Worm (Caenorhabditis elegans): ENCODE results near the gene slc-46A.
"Not testable (repeated sequence)": the region's sequence is repeated elsewhere in the genome, so short reads cannot be mapped to it uniquely, and the experiment has no call there.

slc-46A gene

DNA sequence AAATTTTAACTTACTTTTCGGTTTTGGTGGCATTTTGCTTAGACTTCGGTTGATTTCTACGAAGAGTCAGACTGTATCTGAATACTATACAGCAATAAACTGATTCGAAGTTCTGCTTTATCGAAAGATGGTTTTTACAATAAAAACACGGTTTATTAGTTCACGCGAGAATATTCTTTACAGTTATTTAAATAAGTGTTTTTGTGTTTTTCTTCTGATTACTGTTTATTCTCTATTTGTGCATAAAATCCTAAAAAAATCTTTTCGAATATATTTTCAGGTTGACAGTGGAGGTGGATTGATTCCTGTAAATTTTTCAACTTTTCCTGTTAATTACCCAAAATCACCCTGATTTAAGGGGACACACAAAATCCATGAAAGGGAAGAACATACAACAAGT is 13.0 kb upstream of the slc-46A start, which contains the start of gene ZK354.8:
ZK354.8 (minus strand) TSS at position 101 of the 400 bp plus-strand sequence.
- TF ChIP-seq nhr-20 (tag; optimal IDR thresholded peaks at IDR 0.05) (no peak), pag-3 (tag; optimal IDR thresholded peaks at IDR 0.05; ENCODE audit: borderline replicate concordance, insufficient read depth) (no peak), aha-1 (tag; optimal IDR thresholded peaks at IDR 0.05) (no peak), fkh-10 (GFP tag; optimal IDR thresholded peaks at IDR 0.05) (no peak), isw-1 (GFP tag; IDR thresholded peaks at IDR 0.05) (no peak), ztf-4 (tag; optimal IDR thresholded peaks at IDR 0.05) (no peak), hlh-17 (GFP tag; optimal IDR thresholded peaks at IDR 0.05; ENCODE audit: borderline replicate concordance) (no peak), nhr-12 (tag; optimal IDR thresholded peaks at IDR 0.05) (no peak), tbx-2 (tag; optimal IDR thresholded peaks at IDR 0.05) (no peak), fkh-8 (tag; optimal IDR thresholded peaks at IDR 0.05) (no peak), nhr-90 (tag; optimal IDR thresholded peaks at IDR 0.05; ENCODE audit: poor library complexity) (no peak), unc-98 (GFP tag; IDR thresholded peaks at IDR 0.05) (no peak), nhr-28 (tag; optimal IDR thresholded peaks at IDR 0.05) (no peak), C16A3.4 (tag; optimal IDR thresholded peaks at IDR 0.05) (no peak), unc-30 (tag; optimal IDR thresholded peaks at IDR 0.05) (no peak), fkh-4 (tag; optimal IDR thresholded peaks at IDR 0.05; ENCODE audit: borderline replicate concordance) (no peak)

DNA sequence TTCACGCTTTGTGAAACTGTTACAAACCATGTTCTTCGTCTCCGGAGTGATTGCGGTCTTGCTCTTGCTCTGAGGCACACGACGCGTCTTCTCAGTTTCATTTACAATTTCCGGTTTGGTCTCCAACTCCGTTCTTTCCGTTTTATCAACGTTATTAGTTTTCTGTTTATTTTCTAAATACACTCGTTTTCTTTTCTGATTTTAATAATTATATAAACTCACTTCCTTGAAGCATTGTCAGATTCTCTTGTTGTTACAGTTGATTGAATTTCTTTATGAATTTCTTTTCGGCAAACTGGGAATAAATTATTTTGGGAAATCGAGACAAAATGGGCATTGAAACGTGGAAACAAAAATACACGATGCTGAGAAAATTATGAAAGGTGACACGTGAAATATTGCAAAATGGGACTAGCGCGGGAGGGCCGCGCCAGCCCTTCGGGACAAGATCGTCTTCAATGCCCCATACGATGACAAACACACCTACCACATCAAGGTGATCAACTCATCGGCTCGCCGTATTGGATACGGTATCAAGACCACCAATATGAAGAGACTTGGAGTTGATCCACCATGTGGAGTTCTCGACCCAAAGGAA is 10.9 kb upstream of the slc-46A start, which contains the start of the genes ZK354.9 and msp-58:
ZK354.9 (minus strand) TSS at position 101 of the 598 bp plus-strand sequence.
msp-58 (plus strand) TSS at position 548 of the 598 bp plus-strand sequence.
- TF ChIP-seq fkh-4 (tag; optimal IDR thresholded peaks at IDR 0.05; ENCODE audit: borderline replicate concordance); nhr-11 (tag; optimal IDR thresholded peaks at IDR 0.05); C16A3.4 (tag; optimal IDR thresholded peaks at IDR 0.05): not testable (repeated sequence)

DNA sequence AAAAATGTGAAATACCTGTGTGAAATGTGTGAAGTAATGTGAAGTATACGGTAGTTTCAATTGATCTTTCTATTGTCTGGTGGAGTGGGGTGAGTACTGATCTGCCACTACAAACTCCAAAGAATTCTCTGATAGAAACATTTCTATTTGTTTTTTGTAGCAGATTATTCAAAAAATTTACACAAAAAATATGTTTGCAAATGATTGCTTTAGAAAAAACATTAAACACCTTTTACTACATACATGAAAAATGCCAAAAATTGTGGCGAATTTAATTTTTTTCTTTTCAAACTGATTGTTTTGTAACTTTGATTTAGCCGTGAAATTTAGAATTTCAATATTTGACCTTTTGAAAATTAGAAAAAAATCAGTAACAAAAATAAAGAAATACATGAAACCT is 9.3 kb upstream of the slc-46A start, which contains the start of gene ZK354.3:
ZK354.3 (plus strand) TSS at position 301 of the 400 bp plus-strand sequence.
- TF ChIP-seq ces-1 (GFP tag; optimal IDR thresholded peaks at IDR 0.05) (no peak), efl-3 (GFP tag; optimal IDR thresholded peaks at IDR 0.05) (no peak), mdl-1 (tag; optimal IDR thresholded peaks at IDR 0.05) (no peak), lsy-2 (tag; optimal IDR thresholded peaks at IDR 0.05) (no peak), nhr-47 (tag; optimal IDR thresholded peaks at IDR 0.05) (no peak), skn-1 (tag; optimal IDR thresholded peaks at IDR 0.05) (no peak), mef-2 (tag; optimal IDR thresholded peaks at IDR 0.05) (no peak), lin-35 (GFP tag; optimal IDR thresholded peaks at IDR 0.05) (no peak), dpl-1 (GFP tag; optimal IDR thresholded peaks at IDR 0.05) (no peak), zag-1 (tag; optimal IDR thresholded peaks at IDR 0.05) (no peak), ztf-4 (tag; optimal IDR thresholded peaks at IDR 0.05) (no peak), unc-86 (tag; optimal IDR thresholded peaks at IDR 0.05) (no peak)

DNA sequence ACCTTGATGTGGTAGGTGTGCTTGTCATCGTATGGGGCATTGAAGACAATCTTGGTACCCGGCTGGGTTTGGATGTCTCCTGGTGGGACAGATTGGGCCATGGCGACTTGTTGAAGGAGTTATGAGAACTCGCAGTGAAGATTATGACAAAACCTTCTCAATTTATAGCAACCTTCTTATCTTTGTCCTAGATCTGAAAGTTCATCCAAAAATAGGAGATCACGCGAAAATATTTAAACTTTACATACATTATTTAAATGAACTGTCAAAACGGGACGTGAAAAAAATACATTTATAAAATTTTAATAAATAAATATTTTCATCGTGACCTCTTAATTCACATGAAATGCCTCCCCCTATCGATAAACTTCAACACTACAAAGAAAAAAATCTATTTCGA is 6.0 kb upstream of the slc-46A start, which contains the start of the genes msp-59 and ZK354.2:
msp-59 (minus strand) TSS at position 101 of the 400 bp plus-strand sequence.
ZK354.2 (plus strand) TSS at position 395 of the 400 bp plus-strand sequence.
- TF ChIP-seq lsy-2, unc-86, egl-13 (tag; optimal IDR thresholded peaks at IDR 0.05): not testable (repeated sequence)

DNA sequence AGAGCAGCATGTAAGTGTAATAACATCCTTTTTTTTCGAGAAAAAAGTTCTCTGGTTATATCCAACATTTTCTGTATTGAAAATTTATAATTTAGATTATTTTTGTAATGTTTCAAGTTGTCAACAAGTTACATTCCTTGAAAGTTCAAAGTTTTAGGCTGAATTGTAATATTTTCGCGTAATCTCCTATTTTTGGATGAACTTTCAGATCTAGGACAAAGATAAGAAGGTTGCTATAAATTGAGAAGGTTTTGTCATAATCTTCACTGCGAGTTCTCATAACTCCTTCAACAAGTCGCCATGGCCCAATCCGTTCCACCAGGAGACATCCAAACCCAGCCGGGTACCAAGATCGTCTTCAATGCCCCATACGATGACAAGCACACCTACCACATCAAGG is 2.8 kb upstream of the slc-46A start, which contains the start of gene msp-65:
msp-65 (plus strand) TSS at position 301 of the 400 bp plus-strand sequence.
- TF ChIP-seq efl-1 (optimal IDR thresholded peaks at IDR 0.05), result not testable (repeated sequence)
- TF ChIP-seq efl-1 (GFP tag; optimal IDR thresholded peaks at IDR 0.05 in 1 of 2), result peak in 1 of 2 experiments; percentile 59

DNA sequence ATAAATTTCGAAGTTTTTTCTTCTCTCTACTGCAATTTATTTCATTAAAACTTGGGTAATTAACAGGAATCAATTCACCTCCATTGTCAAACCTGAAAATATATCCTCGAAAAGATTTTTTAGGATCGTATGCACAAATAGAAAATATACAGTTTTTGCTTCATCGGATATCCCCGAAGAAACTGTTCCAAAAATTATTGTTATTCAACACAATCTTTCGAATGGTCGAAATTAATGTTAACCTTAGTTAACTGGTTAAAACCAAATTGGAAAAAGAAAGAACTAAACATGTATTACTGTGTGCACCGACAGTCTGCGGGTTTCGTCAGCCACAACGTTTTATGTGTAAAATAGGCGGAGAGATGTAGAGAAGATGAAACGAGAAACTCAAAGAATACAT is 1.9 kb upstream of the slc-46A start:
- TF ChIP-seq mdl-1 (tag; optimal IDR thresholded peaks at IDR 0.05), result no peak
- TF ChIP-seq ztf-4 (tag; optimal IDR thresholded peaks at IDR 0.05), result no peak
- TF ChIP-seq lin-13 (GFP tag; optimal IDR thresholded peaks at IDR 0.05), result no peak
- TF ChIP-seq nhr-90 (tag; optimal IDR thresholded peaks at IDR 0.05; ENCODE audit: poor library complexity), result peak; percentile 87
- no peak for TF ChIP-seq fkh-4 (tag; optimal IDR thresholded peaks at IDR 0.05; ENCODE audit: borderline replicate concordance)
- TF ChIP-seq unc-98 (GFP tag; IDR thresholded peaks at IDR 0.05), result no peak
- TF ChIP-seq nhr-85 (tag), result peak; percentile 92
- no peak for TF ChIP-seq efl-3 (GFP tag; optimal IDR thresholded peaks at IDR 0.05)
- TF ChIP-seq nhr-237 (tag; optimal IDR thresholded peaks at IDR 0.05), result no peak
- TF ChIP-seq lin-35 (GFP tag; optimal IDR thresholded peaks at IDR 0.05), result peak in 1 of 2 experiments; percentile 44
- TF ChIP-seq sptf-1 (tag; optimal IDR thresholded peaks at IDR 0.05), result no peak
- TF ChIP-seq mef-2 (tag; optimal IDR thresholded peaks at IDR 0.05), result no peak
- TF ChIP-seq aly-2 (tag; optimal IDR thresholded peaks at IDR 0.05), result peak; percentile 56
- no peak for TF ChIP-seq jun-1 (tag; optimal IDR thresholded peaks at IDR 0.05)
- TF ChIP-seq dpl-1 (GFP tag; optimal IDR thresholded peaks at IDR 0.05), result no peak
- TF ChIP-seq hpl-2 (GFP tag; optimal IDR thresholded peaks at IDR 0.05), result no peak
- TF ChIP-seq pag-3 (tag; optimal IDR thresholded peaks at IDR 0.05; ENCODE audit: borderline replicate concordance, insufficient read depth), result no peak
- no peak for TF ChIP-seq nhr-84 (tag; optimal IDR thresholded peaks at IDR 0.05)
- no peak for TF ChIP-seq unc-30 (tag; optimal IDR thresholded peaks at IDR 0.05)
- peak; percentile 59 for TF ChIP-seq nhr-47 (tag; optimal IDR thresholded peaks at IDR 0.05)
- TF ChIP-seq fkh-8 (tag; optimal IDR thresholded peaks at IDR 0.05), result no peak

Measured in whole organism, L1 larva.